Fruit fly (Drosophila melanogaster): ENCODE data around the gene CG42521.

CG42521 gene

DNA sequence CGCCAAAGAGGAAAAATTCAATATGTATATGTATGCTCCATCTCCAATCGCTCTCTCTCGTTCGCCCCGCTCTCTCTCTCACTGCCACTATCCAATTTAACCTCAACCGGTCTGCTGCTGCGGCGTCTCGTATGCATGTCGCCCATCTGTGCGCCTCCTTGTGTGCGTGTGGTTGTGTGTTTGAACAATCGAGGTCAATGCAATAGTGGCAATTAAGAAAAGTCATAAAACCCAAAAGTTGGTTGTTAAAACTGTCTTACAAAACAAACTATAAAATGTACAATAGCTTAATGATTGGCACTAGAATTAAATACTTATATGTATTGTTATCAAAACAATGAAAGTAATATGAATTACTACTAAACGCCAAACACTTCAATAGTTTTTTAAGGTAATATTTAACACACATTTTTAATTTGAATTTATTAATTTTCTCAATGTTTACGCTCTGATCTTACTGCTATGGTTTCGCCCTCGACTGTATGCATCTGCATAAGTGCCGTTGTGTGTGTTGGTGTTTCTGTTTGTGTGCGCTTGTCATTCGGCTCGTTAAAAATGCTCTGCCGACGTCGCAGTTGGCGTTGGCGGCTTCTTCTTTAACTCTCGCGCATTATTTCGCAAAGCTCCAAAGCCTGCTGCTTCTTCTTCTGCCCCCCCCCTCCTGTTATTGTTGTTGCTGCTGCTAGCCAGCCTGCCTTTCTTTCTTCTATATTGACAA is 42.2 kb upstream of the CG42521 start (continued):
- peak; percentile 87 for TF ChIP-seq pb (GFP tag; optimal IDR thresholded peaks at IDR 0.05)
- TF ChIP-seq usp (GFP tag; optimal IDR thresholded peaks at IDR 0.05): no peak
- peak; percentile 88 for TF ChIP-seq H2.0 (GFP tag; IDR thresholded peaks at IDR 0.05)
- peak; percentile 78 for TF ChIP-seq maf-S (GFP tag; optimal IDR thresholded peaks at IDR 0.05)
- peak; percentile 88 for TF ChIP-seq CG9215 (GFP tag; IDR thresholded peaks at IDR 0.05)
- peak; percentile 65 for TF ChIP-seq Nf-YA (GFP tag; IDR thresholded peaks at IDR 0.05)
- peak; percentile 99 for TF ChIP-seq Sox100B (GFP tag; optimal IDR thresholded peaks at IDR 0.05)
- peak; percentile 85; the same call in 1 of the 2 replicates for TF ChIP-seq sob (GFP tag; IDR thresholded peaks at IDR 0.05)
- peak; percentile 91 for TF ChIP-seq jumu (GFP tag; optimal IDR thresholded peaks at IDR 0.05)
- peak; percentile 98 for TF ChIP-seq sqz (GFP tag; optimal IDR thresholded peaks at IDR 0.05)
- TF ChIP-seq CG9876 (GFP tag; optimal IDR thresholded peaks at IDR 0.05): peak; percentile 44
- TF ChIP-seq Atf-2 (GFP tag; optimal IDR thresholded peaks at IDR 0.05): peak; percentile 75
- TF ChIP-seq Bteb2 (GFP tag; optimal IDR thresholded peaks at IDR 0.05): peak; percentile 86
- TF ChIP-seq Lpt (GFP tag; optimal IDR thresholded peaks at IDR 0.05): no peak
- TF ChIP-seq corto (GFP tag; optimal IDR thresholded peaks at IDR 0.05): peak; percentile 94
- peak; percentile 67; the same call in 1 of the 2 replicates for TF ChIP-seq CG43689 (GFP tag; IDR thresholded peaks at IDR 0.05)
- TF ChIP-seq hbn (GFP tag; IDR thresholded peaks at IDR 0.05; ENCODE audit: partially characterized antibody): no peak
- peak; percentile 87 for TF ChIP-seq slbo (GFP tag; IDR thresholded peaks at IDR 0.05)
- TF ChIP-seq repo (GFP tag; optimal IDR thresholded peaks at IDR 0.05): peak; percentile 69
- peak; percentile 97 for TF ChIP-seq Drgx (GFP tag; IDR thresholded peaks at IDR 0.05)
- peak; percentile 74 for TF ChIP-seq CG4617 (GFP tag; optimal IDR thresholded peaks at IDR 0.05; ENCODE audit: borderline replicate concordance)
- peak; percentile 88 to 92 for TF ChIP-seq chif (GFP tag; optimal IDR thresholded peaks at IDR 0.05)
- no peak for TF ChIP-seq zf30C (GFP tag; optimal IDR thresholded peaks at IDR 0.05)
- TF ChIP-seq bcd (GFP tag; optimal IDR thresholded peaks at IDR 0.05): peak; percentile 97
- peak; percentile 79 for TF ChIP-seq CG12236 (GFP tag; optimal IDR thresholded peaks at IDR 0.05)
- peak; percentile 89 for TF ChIP-seq CG10274 (GFP tag; optimal IDR thresholded peaks at IDR 0.05)
- TF ChIP-seq Aef1 (GFP tag; IDR thresholded peaks at IDR 0.05): peak; percentile 84
- TF ChIP-seq pzg (GFP tag; optimal IDR thresholded peaks at IDR 0.05): no peak
- TF ChIP-seq Spps (tag; optimal IDR thresholded peaks at IDR 0.05): peak; percentile 97
- peak; percentile 64 for TF ChIP-seq NC2α (GFP tag; optimal IDR thresholded peaks at IDR 0.05)
- peak; percentile 91 for TF ChIP-seq CG1603 (tag; optimal IDR thresholded peaks at IDR 0.05)
- no peak for TF ChIP-seq amos (GFP tag; IDR thresholded peaks at IDR 0.05; ENCODE audit: partially characterized antibody)
- TF ChIP-seq btn (GFP tag; optimal IDR thresholded peaks at IDR 0.05): peak; percentile 84
- peak; percentile 87 for TF ChIP-seq pnt (GFP tag; optimal IDR thresholded peaks at IDR 0.05)
- peak; percentile 95 for TF ChIP-seq lbe (GFP tag; optimal IDR thresholded peaks at IDR 0.05)
- peak; percentile 95 for TF ChIP-seq E2f1 (GFP tag; IDR thresholded peaks at IDR 0.05)
- TF ChIP-seq yki (optimal IDR thresholded peaks at IDR 0.05): peak; percentile 58
- peak; percentile 96 for TF ChIP-seq vvl (GFP tag; IDR thresholded peaks at IDR 0.05)
- TF ChIP-seq E2f2 (GFP tag; IDR thresholded peaks at IDR 0.05): peak; percentile 75
- peak; percentile 85; the same call in 2 of the 3 replicates for TF ChIP-seq ase (GFP tag; IDR thresholded peaks at IDR 0.05)
- TF ChIP-seq CG16863 (GFP tag; optimal IDR thresholded peaks at IDR 0.05): peak; percentile 82
- TF ChIP-seq sens (GFP tag): peak; percentile 98
- TF ChIP-seq Camta (GFP tag; optimal IDR thresholded peaks at IDR 0.05): peak; percentile 90
- TF ChIP-seq croc (GFP tag; conservative IDR thresholded peaks at IDR 0.05): peak; percentile 93
- peak; percentile 51 for TF ChIP-seq ab (GFP tag; optimal IDR thresholded peaks at IDR 0.05)
- TF ChIP-seq eve (GFP tag; optimal IDR thresholded peaks at IDR 0.05): peak; percentile 79 to 100
- peak; percentile 93 for TF ChIP-seq ttk (GFP tag; IDR thresholded peaks at IDR 0.05)
- peak; percentile 65 for TF ChIP-seq stwl (tag; optimal IDR thresholded peaks at IDR 0.05)
- TF ChIP-seq CG4282 (GFP tag; optimal IDR thresholded peaks at IDR 0.05): peak; percentile 19
- peak; percentile 89 for TF ChIP-seq Rfx (GFP tag; IDR thresholded peaks at IDR 0.05)
- TF ChIP-seq CG14014 (GFP tag; IDR thresholded peaks at IDR 0.05): peak; percentile 90
- peak; percentile 66 for TF ChIP-seq CG10565 (GFP tag; optimal IDR thresholded peaks at IDR 0.05)
